Worm (Caenorhabditis elegans) whole organism, midembryonic: ENCODE measurements around the gene F29F11.20.

ENCODE experiments used
- flt-1 ChIP-seq: fragments of 200-800 bp; sonication (Bioruptor generic); IDR thresholded peaks from 2 replicates; pipeline ENCODE4 v1.3.6; 2022; ENCODE audit warnings: missing genetic modification characterization, missing compliant biosample characterization
- tab-1 ChIP-seq: fragments of 200-800 bp; sonication (Bioruptor generic); IDR thresholded peaks from 2 replicates; pipeline ENCODE4 v1.3.6; 2022; ENCODE audit warnings: missing genetic modification characterization, missing compliant biosample characterization
- ztf-23 ChIP-seq: fragments of 200-800 bp; sonication (Bioruptor generic); IDR thresholded peaks from 2 replicates; pipeline ENCODE4 v1.3.6; 2022; ENCODE audit warnings: missing genetic modification reagents, missing genetic modification characterization, missing compliant biosample characterization

- TF ChIP-seq flt-1 (GFP tag; lab: Robert Waterston, UW) (no peak), tab-1 (GFP tag; lab: Robert Waterston, UW) (no peak), ztf-23 (GFP tag; lab: Robert Waterston, UW) (no peak)
These were observed 44.3 kb downstream of the F29F11.20 start, which contains the start of gene T28B11.1 for ce11 chrV:10731989-10732472.
